Worm (Caenorhabditis elegans): ENCODE data around the gene Y110A2AL.7.

DNA sequence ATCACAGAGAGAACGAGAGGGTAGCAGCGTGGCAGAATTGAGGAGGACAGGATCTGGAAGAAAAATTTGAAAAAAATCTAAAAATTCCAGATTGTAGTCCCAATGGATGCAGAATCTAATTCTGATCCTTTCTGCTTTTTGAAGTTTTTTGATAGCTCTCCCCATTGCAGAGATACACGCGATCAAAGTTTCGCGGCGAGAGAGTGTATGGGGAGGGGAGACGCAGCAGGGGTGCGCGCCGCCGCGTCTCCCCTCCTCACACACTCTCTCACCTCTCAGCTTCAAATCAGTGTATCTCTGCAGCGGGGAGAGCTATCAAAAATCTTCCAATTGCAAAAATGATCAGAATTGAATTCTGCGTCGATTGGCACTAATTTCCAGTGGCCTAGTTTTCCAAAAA is 38.1 kb upstream of the Y110A2AL.7 start:
- TF ChIP-seq med-1 (GFP tag; optimal IDR thresholded peaks at IDR 0.05; ENCODE audit: insufficient read depth) (no peak), klf-2 (GFP tag; conservative IDR thresholded peaks at IDR 0.05) (no peak), ztf-23 (GFP tag; IDR thresholded peaks at IDR 0.05) (no peak), ref-1 (GFP tag; conservative IDR thresholded peaks at IDR 0.05) (no peak), flt-1 (GFP tag; IDR thresholded peaks at IDR 0.05) (peak; percentile 57)

Data from whole organism, midembryonic.